Worm (Caenorhabditis elegans) whole organism, early embryonic: ENCODE data around the gene F53A2.1.

Source experiments
- B0310.2 ChIP-seq: sonication (generic microtip); optimal IDR thresholded peaks from 2 replicates; lab custom pipeline; 2016; ENCODE audit warnings: mild to moderate bottlenecking, missing genetic modification characterization, missing compliant biosample characterization
- F13C5.2 ChIP-seq: sonication (generic microtip); optimal IDR thresholded peaks from 2 replicates; lab custom pipeline; 2017; ENCODE audit warnings: mild to moderate bottlenecking, missing genetic modification characterization, inconsistent platforms, missing compliant biosample characterization
- aly-1 ChIP-seq: sonication (generic microtip); optimal IDR thresholded peaks from 2 replicates; lab custom pipeline; 2016; ENCODE audit warnings: missing genetic modification characterization, missing compliant biosample characterization
- ama-1 ChIP-seq: fragments of 150-350 bp; optimal IDR thresholded peaks from 2 replicates; lab custom pipeline; 2014
- ceh-36 ChIP-seq: sonication (generic microtip); optimal IDR thresholded peaks from 2 replicates; lab custom pipeline; 2016; ENCODE audit warnings: missing genetic modification characterization, inconsistent platforms, missing compliant biosample characterization
- ets-7 ChIP-seq: sonication (generic microtip); optimal IDR thresholded peaks from 2 replicates; lab custom pipeline; 2016; ENCODE audit warnings: missing genotype, missing genetic modification characterization, missing compliant biosample characterization
- flt-1 ChIP-seq: fragments of 200-800 bp; sonication (Bioruptor generic); IDR thresholded peaks from 2 replicates; pipeline ENCODE4 v1.3.6; 2022; ENCODE audit warnings: missing genetic modification characterization, missing compliant biosample characterization
- hmbx-1 ChIP-seq: sonication (generic microtip); optimal IDR thresholded peaks from 2 replicates; lab custom pipeline; 2016; ENCODE audit warnings: mild to moderate bottlenecking, missing genetic modification characterization, missing compliant biosample characterization
- pes-1 ChIP-seq: fragments of 200-800 bp; sonication (Bioruptor generic); IDR thresholded peaks from 2 replicates; pipeline ENCODE4 v1.3.6; 2022; ENCODE audit warnings: missing genetic modification reagents, missing genetic modification characterization, missing compliant biosample characterization
- sea-1 ChIP-seq: fragments of 200-800 bp; sonication (Bioruptor generic); conservative IDR thresholded peaks from 2 replicates; pipeline ENCODE4 v1.3.6; 2022; ENCODE audit warnings: missing genetic modification characterization, missing compliant biosample characterization
- tbx-11 ChIP-seq: fragments of 200-800 bp; sonication (Bioruptor generic); IDR thresholded peaks from 2 replicates; pipeline ENCODE4 v1.3.6; 2022; ENCODE audit warnings: missing genetic modification characterization, missing compliant biosample characterization
- tbx-37 ChIP-seq: fragments of 200-800 bp; sonication (Bioruptor generic); conservative IDR thresholded peaks from 2 replicates; pipeline ENCODE4 v1.3.6; 2022; ENCODE audit warnings: missing genetic modification reagents, missing genetic modification characterization, missing compliant biosample characterization

- TF ChIP-seq pes-1 (GFP tag; lab: Robert Waterston, UW) (no peak), sea-1 (GFP tag; lab: Robert Waterston, UW) (no peak), ceh-36 (tag; lab: Kevin White, UChicago) (no peak), ets-7 (tag; lab: Kevin White, UChicago) (no peak), tbx-37 (no peak), flt-1 (GFP tag; lab: Robert Waterston, UW) (no peak), tbx-11 (GFP tag; lab: Robert Waterston, UW) (no peak), ama-1 (lab: Kevin White, UChicago) (no peak), F13C5.2 (tag; lab: Kevin White, UChicago) (no peak), aly-1 (no peak), hmbx-1 (tag; lab: Kevin White, UChicago) (no peak), B0310.2 (tag; lab: Kevin White, UChicago) (no peak)
Observed at ce11 chrIII:13313788-13314187, 10.9 kb downstream of the F53A2.1 start, which contains the start of gene Y43F4B.10.
